Fruit fly (Drosophila melanogaster) whole organism, embryonic: ENCODE measurements around the gene Cpr.

Source experiments
- Bgb ChIP-seq: fragments of 200-800 bp; sonication (Bioruptor generic); IDR thresholded peaks from 2 replicates; pipeline ENCODE4 v1.3.6; 2022; ENCODE audit warnings: missing biosample characterization, missing genetic modification characterization; ENCODE audit not compliant: partially characterized antibody
- Blimp-1 ChIP-seq: fragments of 200-800 bp; sonication (Bioruptor generic); optimal IDR thresholded peaks from 3 replicates; lab custom pipeline; 2018; ENCODE audit warnings: missing biosample characterization, missing genetic modification characterization, mild to moderate bottlenecking, moderate library complexity, missing genetic modification reagents
- C15 ChIP-seq: fragments of 200-800 bp; sonication (Bioruptor generic); IDR thresholded peaks from 3 replicates; pipeline ENCODE4 v1.3.6; 2022; ENCODE audit warnings: missing biosample characterization, missing genetic modification characterization
- CG11504 ChIP-seq: fragments of 200-800 bp; sonication (Bioruptor generic); optimal IDR thresholded peaks from 3 replicates; lab custom pipeline; 2019; ENCODE audit warnings: missing biosample characterization, mild to moderate bottlenecking, missing genetic modification characterization, moderate library complexity
- CG11695 ChIP-seq: fragments of 200-800 bp; sonication (Bioruptor generic); IDR thresholded peaks from 3 replicates; pipeline ENCODE4 v1.3.6; 2022; ENCODE audit warnings: missing biosample characterization, missing genetic modification characterization
- CG13424 ChIP-seq: fragments of 200-800 bp; sonication (Bioruptor generic); optimal IDR thresholded peaks from 2 replicates; lab custom pipeline; 2019; ENCODE audit warnings: missing biosample characterization, mild to moderate bottlenecking, missing genetic modification characterization, moderate library complexity
- CG13894 ChIP-seq: fragments of 200-800 bp; sonication (Bioruptor generic); optimal IDR thresholded peaks from 3 replicates; lab custom pipeline; 2018; ENCODE audit warnings: missing biosample characterization, mild to moderate bottlenecking, missing genetic modification characterization, moderate library complexity
- CG14441 ChIP-seq: fragments of 200-800 bp; sonication (Bioruptor generic); IDR thresholded peaks from 2 replicates; pipeline ENCODE4 v1.3.6; 2022; ENCODE audit warnings: missing biosample characterization, missing genetic modification characterization
- CG16813 ChIP-seq: fragments of 200-800 bp; sonication (Bioruptor generic); IDR thresholded peaks from 3 replicates; pipeline ENCODE4 v1.3.6; 2022; ENCODE audit warnings: missing biosample characterization, missing genetic modification characterization; ENCODE audit not compliant: partially characterized antibody
- CG18011 ChIP-seq: fragments of 200-800 bp; sonication (Bioruptor generic); optimal IDR thresholded peaks from 2 replicates; lab custom pipeline; 2017; ENCODE audit warnings: missing biosample characterization, missing genetic modification characterization, mild to moderate bottlenecking, moderate library complexity, missing genotype
- CG7271 ChIP-seq: fragments of 200-800 bp; sonication (Bioruptor generic); optimal IDR thresholded peaks from 2 replicates; lab custom pipeline; 2018; ENCODE audit warnings: missing biosample characterization, mild to moderate bottlenecking, missing genetic modification characterization, moderate library complexity
- CG7745 ChIP-seq: fragments of 200-800 bp; sonication (Bioruptor generic); optimal IDR thresholded peaks from 2 replicates; lab custom pipeline; 2018; ENCODE audit warnings: missing biosample characterization, mild to moderate bottlenecking, missing genetic modification characterization, moderate library complexity
- CG7839 ChIP-seq: fragments of 200-800 bp; sonication (Bioruptor generic); optimal IDR thresholded peaks from 3 replicates; lab custom pipeline; 2018; ENCODE audit warnings: missing biosample characterization, mild to moderate bottlenecking, missing genetic modification characterization, moderate library complexity
- CG7928 ChIP-seq: fragments of 200-800 bp; sonication (Bioruptor generic); optimal IDR thresholded peaks from 2 replicates; lab custom pipeline; 2017; ENCODE audit warnings: missing biosample characterization, mild to moderate bottlenecking, missing genetic modification characterization
- CG9932 ChIP-seq: fragments of 200-800 bp; sonication (Bioruptor generic); IDR thresholded peaks from 2 replicates; pipeline ENCODE4 v1.3.6; 2022; ENCODE audit warnings: missing biosample characterization, missing genetic modification characterization
- Chrac-16 ChIP-seq: fragments of 200-800 bp; sonication (Bioruptor generic); optimal IDR thresholded peaks from 3 replicates; lab custom pipeline; 2016; ENCODE audit warnings: missing biosample characterization, missing genetic modification characterization
- CkIIα-i1 ChIP-seq: fragments of 200-800 bp; sonication (Bioruptor generic); IDR thresholded peaks from 2 replicates; pipeline ENCODE4 v1.3.6; 2022; ENCODE audit warnings: missing biosample characterization, missing genetic modification characterization
- Dref ChIP-seq: fragments of 200-800 bp; sonication (Bioruptor generic); IDR thresholded peaks from 2 replicates; pipeline ENCODE4 v1.3.6; 2022; ENCODE audit warnings: missing biosample characterization, missing genetic modification characterization
- Elba2 ChIP-seq: fragments of 200-800 bp; sonication (Bioruptor generic); optimal IDR thresholded peaks from 3 replicates; lab custom pipeline; 2016; ENCODE audit warnings: missing biosample characterization, missing genetic modification characterization
- HLHmδ ChIP-seq: fragments of 200-800 bp; sonication (Bioruptor generic); optimal IDR thresholded peaks from 2 replicates; lab custom pipeline; 2018; ENCODE audit warnings: missing biosample characterization, mild to moderate bottlenecking, missing genetic modification characterization, moderate library complexity
- Hey ChIP-seq: fragments of 200-800 bp; sonication (Bioruptor generic); optimal IDR thresholded peaks from 3 replicates; lab custom pipeline; 2018; ENCODE audit warnings: missing biosample characterization, mild to moderate bottlenecking, missing genetic modification characterization
- Lim3 ChIP-seq: fragments of 200-800 bp; sonication (Bioruptor generic); IDR thresholded peaks from 2 replicates; pipeline ENCODE4 v1.3.6; 2022; ENCODE audit warnings: missing biosample characterization, missing genetic modification characterization
- MBD-R2 ChIP-seq: fragments of 200-800 bp; sonication (Bioruptor generic); IDR thresholded peaks from 2 replicates; pipeline ENCODE4 v1.3.6; 2022; ENCODE audit warnings: missing biosample characterization, missing genetic modification characterization
- Med ChIP-seq: fragments of 200-800 bp; sonication (Bioruptor generic); peaks from one replicate; lab custom pipeline; 2016; ENCODE audit warnings: missing biosample characterization, missing genetic modification characterization, mild to moderate bottlenecking, inconsistent platforms, moderate library complexity
- NK7.1 ChIP-seq: fragments of 200-800 bp; sonication (Bioruptor generic); optimal IDR thresholded peaks from 3 replicates; lab custom pipeline; 2016; ENCODE audit warnings: missing biosample characterization, missing genetic modification characterization
- Sry-δ ChIP-seq: fragments of 200-800 bp; sonication (Bioruptor generic); optimal IDR thresholded peaks from 2 replicates; lab custom pipeline; 2016; ENCODE audit warnings: missing biosample characterization, missing genetic modification characterization
- Tbp ChIP-seq: fragments of >200 bp; optimal IDR thresholded peaks from 2 replicates; lab custom pipeline; 2018; ENCODE audit warnings: missing biosample characterization, missing genetic modification characterization
- ac ChIP-seq: fragments of 200-800 bp; sonication (Bioruptor generic); optimal IDR thresholded peaks from 3 replicates; lab custom pipeline; 2017; ENCODE audit warnings: missing biosample characterization, mild to moderate bottlenecking, missing genetic modification characterization
- ap ChIP-seq: fragments of 200-800 bp; sonication (Bioruptor generic); IDR thresholded peaks from 2 replicates; pipeline ENCODE4 v1.3.6; 2022; ENCODE audit warnings: missing biosample characterization, missing genetic modification characterization
- az2 ChIP-seq: fragments of 200-800 bp; sonication (Bioruptor generic); optimal IDR thresholded peaks from 3 replicates; lab custom pipeline; 2016; ENCODE audit warnings: missing biosample characterization, missing genetic modification characterization
- dmrt11E ChIP-seq: fragments of 200-800 bp; sonication (Bioruptor generic); optimal IDR thresholded peaks from 3 replicates; lab custom pipeline; 2018; ENCODE audit warnings: missing biosample characterization, mild to moderate bottlenecking, missing genetic modification characterization, moderate library complexity
- dpn ChIP-seq, 2 experiments: fragments of 200-800 bp; sonication (Bioruptor generic); optimal IDR thresholded peaks; 3 replicates each; lab custom pipeline; 2016; ENCODE audit warnings: missing biosample characterization in 2 of 2, missing genetic modification characterization in 2 of 2
- ems ChIP-seq: fragments of 200-800 bp; sonication (Bioruptor generic); optimal IDR thresholded peaks from 3 replicates; lab custom pipeline; 2016; ENCODE audit warnings: missing biosample characterization, missing genetic modification characterization
- fd102C ChIP-seq: fragments of 200-800 bp; sonication (Bioruptor generic); optimal IDR thresholded peaks from 2 replicates; lab custom pipeline; 2018; ENCODE audit warnings: missing biosample characterization, mild to moderate bottlenecking, missing genetic modification characterization, moderate library complexity
- hth ChIP-seq: fragments of >200 bp; optimal IDR thresholded peaks from 2 replicates; lab custom pipeline; 2017; ENCODE audit warnings: inconsistent platforms
- kni ChIP-seq: fragments of 200-800 bp; sonication (Bioruptor generic); optimal IDR thresholded peaks from 3 replicates; lab custom pipeline; 2017; ENCODE audit warnings: mild to moderate bottlenecking, missing biosample characterization, missing genetic modification reagents, missing genetic modification characterization
- lmd ChIP-seq: fragments of 200-800 bp; sonication (Bioruptor generic); IDR thresholded peaks from 2 replicates; pipeline ENCODE4 v1.3.6; 2022; ENCODE audit warnings: missing biosample characterization, missing genetic modification characterization
- nerfin-1 ChIP-seq: fragments of 200-800 bp; sonication (Bioruptor generic); optimal IDR thresholded peaks from 3 replicates; lab custom pipeline; 2019; ENCODE audit warnings: missing biosample characterization, mild to moderate bottlenecking, missing genetic modification characterization, moderate library complexity
- pan ChIP-seq, 4 experiments: fragments of >200 bp in 3 of 4; fragments of 200-800 bp in 1 of 4; sonication (Bioruptor generic) in 1 of 4; optimal IDR thresholded peaks in 3 of 4; IDR thresholded peaks in 1 of 4; 2 replicates each; pipeline versions ENCODE4 v1.3.6 to Lab custom; 2017 to 2022; ENCODE audit warnings: missing biosample characterization in 2 of 4, missing genetic modification characterization in 2 of 4, mixed read lengths in 1 of 4
- pum ChIP-seq: fragments of 200-800 bp; sonication (Bioruptor generic); optimal IDR thresholded peaks from 2 replicates; lab custom pipeline; 2016; ENCODE audit warnings: missing biosample characterization, missing genetic modification characterization
- pzg ChIP-seq: fragments of 200-800 bp; sonication (Bioruptor generic); optimal IDR thresholded peaks from 3 replicates; lab custom pipeline; 2018; ENCODE audit warnings: missing biosample characterization, mild to moderate bottlenecking, missing genetic modification characterization, moderate library complexity
- ro ChIP-seq: fragments of 200-800 bp; sonication (Bioruptor generic); IDR thresholded peaks from 2 replicates; pipeline ENCODE4 v1.3.6; 2022; ENCODE audit warnings: missing biosample characterization, missing genetic modification characterization
- sens-2 ChIP-seq: fragments of 200-800 bp; sonication (Bioruptor generic); IDR thresholded peaks from 2 replicates; pipeline ENCODE4 v1.3.6; 2022; ENCODE audit warnings: missing biosample characterization, missing genetic modification characterization
- sna ChIP-seq: fragments of 200-800 bp; sonication (Bioruptor generic); IDR thresholded peaks from 2 replicates; pipeline ENCODE4 v1.3.6; 2022; ENCODE audit warnings: missing biosample characterization, missing genetic modification characterization; ENCODE audit not compliant: partially characterized antibody
- sob ChIP-seq: fragments of 200-800 bp; sonication (Bioruptor generic); IDR thresholded peaks from 2 replicates; pipeline ENCODE4 v1.3.6; 2022; ENCODE audit warnings: missing biosample characterization, missing genetic modification characterization
- toy ChIP-seq: fragments of 200-800 bp; sonication (Bioruptor generic); IDR thresholded peaks from 2 replicates; pipeline ENCODE4 v1.3.6; 2022; ENCODE audit warnings: missing biosample characterization, missing genetic modification characterization
- tup ChIP-seq: fragments of 200-800 bp; sonication (Bioruptor generic); optimal IDR thresholded peaks from 2 replicates; lab custom pipeline; 2016; ENCODE audit warnings: missing biosample characterization, mild to moderate bottlenecking, missing genetic modification characterization, moderate library complexity
- wek ChIP-seq: fragments of 200-800 bp; sonication (Bioruptor generic); optimal IDR thresholded peaks from 3 replicates; lab custom pipeline; 2018; ENCODE audit warnings: missing biosample characterization, mild to moderate bottlenecking, missing genetic modification characterization, moderate library complexity

Gene Cpr

DNA sequence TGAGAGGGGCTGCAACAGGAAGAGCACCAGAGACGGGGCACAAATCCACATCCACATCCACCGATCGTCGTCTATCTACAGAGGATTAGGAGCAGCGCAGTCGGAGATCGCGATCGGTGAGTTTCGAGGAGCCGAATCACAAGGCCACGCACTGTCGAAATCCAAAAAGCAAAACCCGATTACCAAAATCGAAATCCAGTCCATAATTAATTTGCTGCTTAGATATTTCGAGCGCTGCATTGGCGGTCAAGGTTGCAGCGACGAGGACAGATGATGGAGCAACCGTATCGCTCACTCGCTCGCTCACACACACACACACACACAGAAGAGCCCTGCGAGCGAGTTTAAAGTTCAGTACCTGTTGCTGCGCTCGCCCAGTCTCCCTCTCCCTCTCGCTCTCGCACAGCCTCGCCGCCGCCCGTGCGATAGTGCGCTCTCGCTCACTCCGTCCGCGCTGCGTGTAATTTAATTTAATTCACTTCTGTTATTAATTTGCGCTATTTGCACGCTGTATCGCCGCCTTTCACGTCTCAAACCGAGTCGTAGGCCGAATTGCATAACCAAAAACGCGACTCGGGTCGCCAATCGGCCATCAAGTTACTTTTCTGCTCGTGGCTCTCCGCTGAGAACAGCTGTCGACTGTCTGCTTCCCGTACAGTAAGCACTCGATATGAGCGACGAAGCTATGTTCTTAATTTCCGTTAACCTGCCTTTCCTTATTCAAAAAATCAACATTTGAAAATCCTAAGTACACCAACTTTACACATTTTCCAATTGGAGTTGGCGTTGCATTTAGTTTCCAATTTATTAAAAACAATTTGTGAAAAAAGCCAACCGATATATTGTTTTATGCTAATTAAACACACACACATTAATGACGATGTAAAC, 618 bp downstream of the Cpr start (continued):
- TF ChIP-seq Dref (GFP tag; lab: Robert Waterston, UW) (no peak), Lim3 (GFP tag; lab: Robert Waterston, UW) (no peak), CG7745 (tag; lab: Kevin White, UChicago) (peak; percentile 92), CG13424 (peak; percentile 63), CG7839 (tag; lab: Kevin White, UChicago) (peak; percentile 53), sna (GFP tag; lab: Robert Waterston, UW) (peak; percentile 15; the same call in 1 of the 2 replicates), nerfin-1 (tag; lab: Kevin White, UChicago) (no peak), CG14441 (GFP tag; lab: Robert Waterston, UW) (peak; percentile 34; the same call in 1 of the 2 replicates), MBD-R2 (peak; percentile 5; the same call in 1 of the 2 replicates), ro (GFP tag; lab: Robert Waterston, UW) (no peak), CG9932 (GFP tag; lab: Robert Waterston, UW) (peak; percentile 37; the same call in 1 of the 2 replicates), CG7271 (no peak), Tbp (GFP tag; lab: Kevin White, UChicago) (no peak), CG7928 (GFP tag; lab: Kevin White, UChicago) (no peak), C15 (GFP tag; lab: Robert Waterston, UW) (no peak), ems (GFP tag; lab: Kevin White, UChicago) (peak; percentile 27), Med (GFP tag; lab: Kevin White, UChicago) (peak; percentile 87), az2 (GFP tag; lab: Kevin White, UChicago) (peak; percentile 33), hth (lab: Kevin White, UChicago) (no peak), Blimp-1 (peak; percentile 8), CG11504 (tag; lab: Kevin White, UChicago) (peak; percentile 61), NK7.1 (GFP tag; lab: Kevin White, UChicago) (no peak), Elba2 (GFP tag; lab: Kevin White, UChicago) (no peak), pan (optimal IDR thresholded peaks at IDR 0.05; lab: Kevin White, UChicago) (no peak), pan (GFP tag; optimal IDR thresholded peaks at IDR 0.05 in 1 of 2, IDR thresholded peaks at IDR 0.05 in 1 of 2) (peak in 1 of 2 experiments; percentile 57), dpn (GFP tag; optimal IDR thresholded peaks at IDR 0.05; lab: Kevin White, UChicago) (peak; percentile 9 to 52), pzg (GFP tag; lab: Kevin White, UChicago) (no peak), CG11695 (GFP tag; lab: Robert Waterston, UW) (no peak), ac (GFP tag; lab: Kevin White, UChicago) (no peak), kni (peak; percentile 97), Chrac-16 (GFP tag; lab: Kevin White, UChicago) (peak; percentile 18), sob (GFP tag; lab: Robert Waterston, UW) (peak; percentile 29; the same call in 1 of the 2 replicates), sens-2 (GFP tag; lab: Robert Waterston, UW) (0 out of 2 replicates have a peak, but pooled peaks have one; percentile 37), Hey (no peak), CG13894 (tag; lab: Kevin White, UChicago) (no peak), toy (no peak), Sry-δ (GFP tag; lab: Kevin White, UChicago) (no peak), wek (GFP tag; lab: Kevin White, UChicago) (no peak), lmd (GFP tag; lab: Robert Waterston, UW) (peak; percentile 31; the same call in 1 of the 2 replicates), ap (GFP tag; lab: Robert Waterston, UW) (no peak), Bgb (no peak), HLHmδ (GFP tag; lab: Kevin White, UChicago) (peak; percentile 69), dmrt11E (tag; lab: Kevin White, UChicago) (peak; percentile 42), CkIIα-i1 (GFP tag; lab: Robert Waterston, UW) (no peak), tup (GFP tag; lab: Kevin White, UChicago) (no peak), fd102C (no peak), pum (peak; percentile 25), CG16813 (GFP tag; lab: Robert Waterston, UW) (no peak), CG18011 (peak; percentile 38)
